Fruit fly (Drosophila melanogaster) whole organism, embryonic: Measurements from ENCODE around the gene mthl12.
A peak's percentile ranks its signal among the peaks of the same experiment; 100 is the strongest.

Experiments used
- Antp ChIP-seq: fragments of 200-800 bp; sonication (Bioruptor generic); optimal IDR thresholded peaks from 3 replicates; lab custom pipeline; 2016; ENCODE audit warnings: missing biosample characterization, missing genetic modification characterization
- Bgb ChIP-seq: fragments of 200-800 bp; sonication (Bioruptor generic); IDR thresholded peaks from 2 replicates; pipeline ENCODE4 v1.3.6; 2022; ENCODE audit warnings: missing biosample characterization, missing genetic modification characterization; ENCODE audit not compliant: partially characterized antibody
- CG11560 ChIP-seq: fragments of 200-800 bp; sonication (Bioruptor generic); IDR thresholded peaks from 3 replicates; pipeline ENCODE4 v1.3.6; 2022; ENCODE audit warnings: missing biosample characterization, missing genetic modification characterization
- CG12769 ChIP-seq: fragments of 200-800 bp; sonication (Bioruptor generic); optimal IDR thresholded peaks from 2 replicates; lab custom pipeline; 2019; ENCODE audit warnings: missing biosample characterization, mild to moderate bottlenecking, missing genetic modification characterization, moderate library complexity
- CG13624 ChIP-seq: fragments of 200-800 bp; sonication (Bioruptor generic); optimal IDR thresholded peaks from 2 replicates; lab custom pipeline; 2016; ENCODE audit warnings: missing biosample characterization, missing genetic modification characterization
- CG13775 ChIP-seq: fragments of 200-800 bp; sonication (Bioruptor generic); optimal IDR thresholded peaks from 3 replicates; lab custom pipeline; 2017; ENCODE audit warnings: missing biosample characterization, mild to moderate bottlenecking, missing genetic modification characterization
- CG13894 ChIP-seq: fragments of 200-800 bp; sonication (Bioruptor generic); optimal IDR thresholded peaks from 3 replicates; lab custom pipeline; 2018; ENCODE audit warnings: missing biosample characterization, mild to moderate bottlenecking, missing genetic modification characterization, moderate library complexity
- CG14965 ChIP-seq: fragments of 200-800 bp; sonication (Bioruptor generic); optimal IDR thresholded peaks from 2 replicates; lab custom pipeline; 2016; ENCODE audit warnings: missing biosample characterization, missing genetic modification characterization, borderline replicate concordance
- CG16815 ChIP-seq: fragments of 200-800 bp; sonication (Bioruptor generic); optimal IDR thresholded peaks from 3 replicates; lab custom pipeline; 2017; ENCODE audit warnings: missing biosample characterization, mild to moderate bottlenecking, missing genetic modification characterization
- CG17612 ChIP-seq: fragments of 200-800 bp; sonication (Bioruptor generic); IDR thresholded peaks from 2 replicates; pipeline ENCODE4 v1.3.6; 2022; ENCODE audit warnings: missing biosample characterization, missing genetic modification characterization
- CG30020 ChIP-seq: fragments of 200-800 bp; optimal IDR thresholded peaks from 2 replicates; lab custom pipeline; 2019; ENCODE audit warnings: missing biosample characterization, mild to moderate bottlenecking, missing genetic modification characterization, moderate library complexity
- CG3407 ChIP-seq: fragments of 200-800 bp; sonication (Bioruptor generic); optimal IDR thresholded peaks from 2 replicates; lab custom pipeline; 2018; ENCODE audit warnings: missing biosample characterization, mild to moderate bottlenecking, missing genetic modification characterization
- CG3726 ChIP-seq: fragments of 200-800 bp; sonication (Bioruptor generic); IDR thresholded peaks from 3 replicates; pipeline ENCODE4, ENCODE4 v1.3.6; 2022; ENCODE audit warnings: missing biosample characterization, missing genetic modification characterization
- CG4820 ChIP-seq: fragments of 200-800 bp; sonication (Bioruptor generic); optimal IDR thresholded peaks from 3 replicates; lab custom pipeline; 2016; ENCODE audit warnings: missing biosample characterization, missing genetic modification characterization
- CG7372 ChIP-seq: fragments of 200-800 bp; sonication (Bioruptor generic); IDR thresholded peaks from 2 replicates; pipeline ENCODE4 v1.3.6; 2022; ENCODE audit warnings: missing biosample characterization, missing genetic modification characterization
- CG8359 ChIP-seq: fragments of 200-800 bp; sonication (Bioruptor generic); optimal IDR thresholded peaks from 2 replicates; lab custom pipeline; 2017; ENCODE audit warnings: missing biosample characterization, mild to moderate bottlenecking, missing genetic modification characterization, borderline replicate concordance
- CG9797 ChIP-seq: fragments of 200-800 bp; sonication (Bioruptor generic); optimal IDR thresholded peaks from 3 replicates; lab custom pipeline; 2018; ENCODE audit warnings: missing biosample characterization, mild to moderate bottlenecking, missing genetic modification characterization
- Camta ChIP-seq: fragments of 200-800 bp; sonication (Bioruptor generic); optimal IDR thresholded peaks from 2 replicates; lab custom pipeline; 2016; ENCODE audit warnings: missing biosample characterization, missing genetic modification characterization
- D ChIP-seq, 2 experiments: fragments of 200-800 bp in 1 of 2; fragments of >200 bp in 1 of 2; sonication (Bioruptor generic) in 1 of 2; optimal IDR thresholded peaks; 2 replicates in 1 of 2; 3 replicates in 1 of 2; lab custom pipeline; 2017; ENCODE audit warnings: mild to moderate bottlenecking in 1 of 2, missing biosample characterization in 1 of 2, missing genetic modification characterization in 1 of 2, missing genetic modification reagents in 1 of 2
- D19A ChIP-seq: fragments of 200-800 bp; optimal IDR thresholded peaks from 3 replicates; lab custom pipeline; 2019; ENCODE audit warnings: missing biosample characterization, mild to moderate bottlenecking, missing genetic modification characterization, moderate library complexity
- Deaf1 ChIP-seq: fragments of 200-800 bp; optimal IDR thresholded peaks from 3 replicates; lab custom pipeline; 2019; ENCODE audit warnings: missing biosample characterization, mild to moderate bottlenecking, missing genetic modification characterization, moderate library complexity
- Doc3 ChIP-seq: fragments of 200-800 bp; sonication (Bioruptor generic); IDR thresholded peaks from 3 replicates; pipeline ENCODE4 v1.3.6; 2022; ENCODE audit warnings: missing biosample characterization, missing genetic modification characterization; ENCODE audit not compliant: partially characterized antibody
- Drgx ChIP-seq: fragments of 200-800 bp; sonication (Bioruptor generic); IDR thresholded peaks from 2 replicates; pipeline ENCODE4 v1.3.6; 2022; ENCODE audit warnings: missing biosample characterization, missing genetic modification characterization
- HLH3B ChIP-seq: fragments of 200-800 bp; sonication (Bioruptor generic); IDR thresholded peaks from 2 replicates; pipeline ENCODE4 v1.3.6; 2022; ENCODE audit warnings: missing biosample characterization, missing genetic modification characterization
- HLH54F ChIP-seq: fragments of 200-800 bp; sonication (Bioruptor generic); optimal IDR thresholded peaks from 3 replicates; lab custom pipeline; 2016; ENCODE audit warnings: missing biosample characterization, missing genetic modification characterization
- HmgZ ChIP-seq: fragments of 200-800 bp; sonication (Bioruptor generic); optimal IDR thresholded peaks from 2 replicates; lab custom pipeline; 2018; ENCODE audit warnings: missing biosample characterization, mild to moderate bottlenecking, missing genetic modification characterization
- Hr39 ChIP-seq: fragments of >200 bp; optimal IDR thresholded peaks from 2 replicates; lab custom pipeline; 2017
- MESR4 ChIP-seq: fragments of 200-800 bp; sonication (Bioruptor generic); optimal IDR thresholded peaks from 2 replicates; lab custom pipeline; 2018; ENCODE audit warnings: missing biosample characterization, mild to moderate bottlenecking, missing genetic modification characterization, moderate library complexity
- NC2α ChIP-seq: fragments of 200-800 bp; sonication (Bioruptor generic); optimal IDR thresholded peaks from 2 replicates; lab custom pipeline; 2016; ENCODE audit warnings: missing biosample characterization, missing genetic modification characterization
- NC2β ChIP-seq: fragments of 200-800 bp; sonication (Bioruptor generic); optimal IDR thresholded peaks from 2 replicates; lab custom pipeline; 2016; ENCODE audit warnings: missing biosample characterization, missing genetic modification characterization
- Opbp ChIP-seq: fragments of 200-800 bp; sonication (Bioruptor generic); IDR thresholded peaks from 3 replicates; pipeline ENCODE4 v1.3.6; 2022; ENCODE audit warnings: missing biosample characterization, missing genetic modification characterization; ENCODE audit not compliant: partially characterized antibody
- Ptx1 ChIP-seq: fragments of 200-800 bp; sonication (Bioruptor generic); IDR thresholded peaks from 2 replicates; pipeline ENCODE4 v1.3.6; 2022; ENCODE audit warnings: missing biosample characterization, missing genetic modification characterization
- Rfx ChIP-seq: fragments of 200-800 bp; sonication (Bioruptor generic); IDR thresholded peaks from 2 replicates; pipeline ENCODE4 v1.3.6; 2022; ENCODE audit warnings: missing biosample characterization, missing genetic modification characterization
- Vsx1 ChIP-seq: fragments of 200-800 bp; sonication (Bioruptor generic); optimal IDR thresholded peaks from 2 replicates; lab custom pipeline; 2017; ENCODE audit warnings: missing biosample characterization, mild to moderate bottlenecking, missing genetic modification characterization, missing genetic modification reagents
- abd-A ChIP-seq: fragments of 200-800 bp; sonication (Bioruptor generic); optimal IDR thresholded peaks from 3 replicates; lab custom pipeline; 2019; ENCODE audit warnings: missing biosample characterization, mild to moderate bottlenecking, missing genetic modification characterization, moderate library complexity
- ase ChIP-seq: fragments of 200-800 bp; sonication (Bioruptor generic); IDR thresholded peaks from 3 replicates; pipeline ENCODE4 v1.3.6; 2022; ENCODE audit warnings: missing biosample characterization, missing genetic modification characterization
- bsh ChIP-seq, 2 experiments: fragments of 200-800 bp; sonication (Bioruptor generic); optimal IDR thresholded peaks; 2 replicates each; lab custom pipeline; 2017 to 2018; ENCODE audit warnings: mild to moderate bottlenecking in 2 of 2, missing biosample characterization in 2 of 2, missing genetic modification characterization in 2 of 2, moderate library complexity in 1 of 2
- chinmo ChIP-seq: fragments of 200-800 bp; sonication (Bioruptor generic); IDR thresholded peaks from 4 replicates; pipeline ENCODE4 v1.3.6; 2022; ENCODE audit warnings: missing biosample characterization, missing genetic modification characterization; ENCODE audit not compliant: partially characterized antibody
- dan ChIP-seq: fragments of 200-800 bp; sonication (Bioruptor generic); IDR thresholded peaks from 2 replicates; pipeline ENCODE4 v1.3.6; 2022; ENCODE audit warnings: missing biosample characterization, missing genetic modification characterization
- danr ChIP-seq: fragments of 200-800 bp; sonication (Bioruptor generic); IDR thresholded peaks from 2 replicates; pipeline ENCODE4 v1.3.6; 2022; ENCODE audit warnings: missing biosample characterization, missing genetic modification characterization
- dmrt11E ChIP-seq: fragments of 200-800 bp; sonication (Bioruptor generic); optimal IDR thresholded peaks from 3 replicates; lab custom pipeline; 2018; ENCODE audit warnings: missing biosample characterization, mild to moderate bottlenecking, missing genetic modification characterization, moderate library complexity
- inv ChIP-seq: fragments of 200-800 bp; sonication (Bioruptor generic); IDR thresholded peaks from 2 replicates; pipeline ENCODE4 v1.3.6; 2022; ENCODE audit warnings: missing biosample characterization, missing genetic modification characterization; ENCODE audit not compliant: partially characterized antibody
- nerfin-1 ChIP-seq: fragments of 200-800 bp; sonication (Bioruptor generic); optimal IDR thresholded peaks from 3 replicates; lab custom pipeline; 2019; ENCODE audit warnings: missing biosample characterization, mild to moderate bottlenecking, missing genetic modification characterization, moderate library complexity
- nom ChIP-seq: fragments of 200-800 bp; sonication (Bioruptor generic); optimal IDR thresholded peaks from 2 replicates; lab custom pipeline; 2017; ENCODE audit warnings: missing biosample characterization, missing genetic modification characterization, mild to moderate bottlenecking, moderate library complexity, missing genetic modification reagents
- odd ChIP-seq: fragments of 200-800 bp; sonication (Bioruptor generic); optimal IDR thresholded peaks from 2 replicates; lab custom pipeline; 2017; ENCODE audit warnings: missing biosample characterization, mild to moderate bottlenecking, missing genetic modification characterization
- scrt ChIP-seq: fragments of 200-800 bp; sonication (Bioruptor generic); optimal IDR thresholded peaks from 2 replicates; lab custom pipeline; 2018; ENCODE audit warnings: missing biosample characterization, mild to moderate bottlenecking, missing genetic modification characterization, moderate library complexity
- sens ChIP-seq: fragments of 200-800 bp; sonication (Bioruptor generic); peaks from one replicate; lab custom pipeline; 2016; ENCODE audit warnings: missing biosample characterization, missing genetic modification characterization
- sisA ChIP-seq: fragments of 200-800 bp; sonication (Bioruptor generic); IDR thresholded peaks from 2 replicates; pipeline ENCODE4 v1.3.6; 2022; ENCODE audit warnings: missing biosample characterization, missing genetic modification characterization
- slbo ChIP-seq: fragments of 200-800 bp; sonication (Bioruptor generic); IDR thresholded peaks from 2 replicates; pipeline ENCODE4 v1.3.6; 2022; ENCODE audit warnings: missing biosample characterization, missing genetic modification characterization
- tgo ChIP-seq: fragments of 200-800 bp; sonication (Bioruptor generic); IDR thresholded peaks from 3 replicates; pipeline ENCODE4 v1.3.6; 2022; ENCODE audit warnings: missing biosample characterization, missing genetic modification characterization
- trh ChIP-seq: fragments of 200-800 bp; sonication (Bioruptor generic); optimal IDR thresholded peaks from 2 replicates; lab custom pipeline; 2016; ENCODE audit warnings: missing biosample characterization, missing genetic modification characterization
- vfl ChIP-seq: fragments of 200-800 bp; sonication (Bioruptor generic); optimal IDR thresholded peaks from 2 replicates; lab custom pipeline; 2016; ENCODE audit warnings: missing biosample characterization, missing genetic modification characterization

Gene mthl12

dm6 chr3R:13334007-13334406, 19.5 kb upstream of the mthl12 start, which contains the start of gene PK2-R2 (continued):
- no peak for TF ChIP-seq CG14965 (GFP tag; lab: Kevin White, UChicago)
- TF ChIP-seq CG13624 (GFP tag; lab: Kevin White, UChicago): no peak
- TF ChIP-seq abd-A (tag; lab: Kevin White, UChicago): peak; percentile 23
- no peak for TF ChIP-seq Doc3 (GFP tag; lab: Robert Waterston, UW)
- no peak for TF ChIP-seq CG17612 (GFP tag; lab: Robert Waterston, UW)
- peak; percentile 83 for TF ChIP-seq scrt (GFP tag; lab: Kevin White, UChicago)
- TF ChIP-seq Deaf1 (tag; lab: Kevin White, UChicago): peak; percentile 90
- TF ChIP-seq CG3407 (GFP tag; lab: Kevin White, UChicago): no peak
- TF ChIP-seq NC2α (GFP tag; lab: Kevin White, UChicago): no peak
- peak; percentile 56 for TF ChIP-seq CG13894 (tag; lab: Kevin White, UChicago)
- TF ChIP-seq CG7372 (GFP tag; lab: Robert Waterston, UW): no peak
- no peak for TF ChIP-seq nom (GFP tag; lab: Kevin White, UChicago)
- TF ChIP-seq Camta (GFP tag; lab: Kevin White, UChicago): no peak
- TF ChIP-seq Drgx (GFP tag; lab: Robert Waterston, UW): no peak
- no peak for TF ChIP-seq inv
- TF ChIP-seq danr (GFP tag; lab: Robert Waterston, UW): no peak
- no peak for TF ChIP-seq HLH54F
- no peak for TF ChIP-seq tgo (GFP tag; lab: Robert Waterston, UW)
- no peak for TF ChIP-seq CG30020 (tag; lab: Kevin White, UChicago)
- no peak for TF ChIP-seq Rfx (GFP tag; lab: Robert Waterston, UW)
- no peak for TF ChIP-seq CG11560 (tag; lab: Robert Waterston, UW)
- no peak for TF ChIP-seq slbo (GFP tag; lab: Robert Waterston, UW)
- no peak for TF ChIP-seq NC2β (GFP tag; lab: Kevin White, UChicago)
- no peak for TF ChIP-seq vfl
- TF ChIP-seq sens: no peak
- TF ChIP-seq Ptx1 (GFP tag; lab: Robert Waterston, UW): no peak
- no peak for TF ChIP-seq sisA (GFP tag; lab: Robert Waterston, UW)
- TF ChIP-seq Vsx1 (GFP tag; lab: Kevin White, UChicago): no peak
- TF ChIP-seq odd: no peak
- 0 out of 4 replicates have a peak, but pooled peaks have one; percentile 36 for TF ChIP-seq chinmo (GFP tag; lab: Robert Waterston, UW)
- TF ChIP-seq Hr39 (lab: Kevin White, UChicago): no peak
- TF ChIP-seq CG8359 (GFP tag; lab: Kevin White, UChicago): no peak
- no peak for TF ChIP-seq ase (GFP tag; lab: Robert Waterston, UW)
- TF ChIP-seq D19A (tag; lab: Kevin White, UChicago): no peak
- TF ChIP-seq D (optimal IDR thresholded peaks at IDR 0.05; lab: Kevin White, UChicago): no peak
- TF ChIP-seq D (GFP tag; optimal IDR thresholded peaks at IDR 0.05; lab: Kevin White, UChicago): no peak
- no peak for TF ChIP-seq HLH3B (GFP tag; lab: Robert Waterston, UW)
- TF ChIP-seq dmrt11E (tag; lab: Kevin White, UChicago): no peak
- TF ChIP-seq CG12769 (tag; lab: Kevin White, UChicago): peak; percentile 15
- TF ChIP-seq MESR4 (GFP tag; lab: Kevin White, UChicago): no peak
- TF ChIP-seq Opbp (GFP tag; lab: Robert Waterston, UW): no peak

dm6 chr3R:13338030-13338429, 15.4 kb upstream of the mthl12 start, which contains the start of gene PK2-R1:
Gene PK2-R1, plus strand, starts transcription at chr3R:13338330.
- TF ChIP-seq trh (GFP tag; lab: Kevin White, UChicago) (no peak), CG9797 (GFP tag; lab: Kevin White, UChicago) (no peak), nerfin-1 (tag; lab: Kevin White, UChicago) (no peak), bsh (GFP tag; optimal IDR thresholded peaks at IDR 0.05; lab: Kevin White, UChicago) (no peak), CG3726 (GFP tag; lab: Robert Waterston, UW) (no peak), CG16815 (no peak), CG4820 (GFP tag; lab: Kevin White, UChicago) (no peak), Antp (GFP tag; lab: Kevin White, UChicago) (no peak), CG13775 (GFP tag; lab: Kevin White, UChicago) (no peak), HmgZ (tag; lab: Kevin White, UChicago) (no peak), dan (no peak), Bgb (no peak)
